Worm (Caenorhabditis elegans) whole organism, mixed stage, embryonic: ENCODE results near the gene exos-1.

Source experiments
- M03D4.4 ChIP-seq: sonication (generic microtip); optimal IDR thresholded peaks from 2 replicates; lab custom pipeline; 2017; ENCODE audit warnings: mild to moderate bottlenecking, missing genetic modification characterization, missing compliant biosample characterization
- cnd-1 ChIP-seq: fragments of 200-800 bp; sonication (Bioruptor generic); optimal IDR thresholded peaks from 2 replicates; lab custom pipeline; 2018; ENCODE audit warnings: mild to moderate bottlenecking, missing genetic modification characterization, missing compliant biosample characterization
- drap-1 ChIP-seq: fragments of 200-800 bp; sonication (Bioruptor generic); optimal IDR thresholded peaks from 3 replicates; lab custom pipeline; 2018; ENCODE audit warnings: mild to moderate bottlenecking, missing genetic modification characterization, missing compliant biosample characterization
- elt-1 ChIP-seq: sonication (generic microtip); optimal IDR thresholded peaks from 2 replicates; lab custom pipeline; 2017; ENCODE audit warnings: missing genetic modification characterization, mild to moderate bottlenecking, missing compliant biosample characterization, antibody characterized with exemption, moderate library complexity, borderline replicate concordance; ENCODE audit not compliant: insufficient read depth
- hlh-1 ChIP-seq: fragments of 150-350 bp; optimal IDR thresholded peaks from 2 replicates; lab custom pipeline; 2014; ENCODE audit warnings: missing biosample characterization, missing genetic modification reagents, missing genetic modification characterization
- lin-32 ChIP-seq: fragments of 200-800 bp; sonication (Bioruptor generic); optimal IDR thresholded peaks from 2 replicates; lab custom pipeline; 2018; ENCODE audit warnings: mild to moderate bottlenecking, missing genetic modification characterization, missing compliant biosample characterization
- lsy-2 ChIP-seq: fragments of 150-350 bp; optimal IDR thresholded peaks from 2 replicates; lab custom pipeline; 2014; ENCODE audit warnings: missing biosample characterization, missing genetic modification characterization
- mab-5 ChIP-seq: fragments of 150-350 bp; optimal IDR thresholded peaks from 2 replicates; lab custom pipeline; 2014; ENCODE audit warnings: missing biosample characterization, missing genetic modification characterization
- mls-2 ChIP-seq: sonication (generic microtip); optimal IDR thresholded peaks from 2 replicates; lab custom pipeline; 2016; ENCODE audit warnings: mild to moderate bottlenecking, missing genetic modification characterization, moderate library complexity, missing compliant biosample characterization
- nhr-12 ChIP-seq: fragments of 150-350 bp; optimal IDR thresholded peaks from 2 replicates; lab custom pipeline; 2014; ENCODE audit warnings: missing biosample characterization, missing genetic modification characterization
- nhr-28 ChIP-seq: fragments of 150-350 bp; optimal IDR thresholded peaks from 2 replicates; lab custom pipeline; 2014; ENCODE audit warnings: missing biosample characterization, missing genetic modification characterization
- pha-4 ChIP-seq: fragments of 150-350 bp; optimal IDR thresholded peaks from 2 replicates; lab custom pipeline; 2018; ENCODE audit warnings: missing biosample characterization, missing genetic modification reagents, missing genetic modification characterization
- sem-2 ChIP-seq: fragments of 200-800 bp; sonication (Bioruptor generic); optimal IDR thresholded peaks from 2 replicates; lab custom pipeline; 2018; ENCODE audit warnings: mild to moderate bottlenecking, missing genetic modification characterization, missing compliant biosample characterization
- snpc-4 ChIP-seq: fragments of 150-350 bp; optimal IDR thresholded peaks from 2 replicates; lab custom pipeline; 2014; ENCODE audit warnings: missing biosample characterization, missing genetic modification characterization
- tbx-8 ChIP-seq: fragments of 200-800 bp; sonication (Bioruptor generic); optimal IDR thresholded peaks from 2 replicates; lab custom pipeline; 2018; ENCODE audit warnings: mild to moderate bottlenecking, missing genetic modification characterization, moderate library complexity, missing compliant biosample characterization
- unc-120 ChIP-seq: sonication (generic microtip); optimal IDR thresholded peaks from 2 replicates; lab custom pipeline; 2017; ENCODE audit warnings: missing genetic modification characterization, missing compliant biosample characterization; ENCODE audit not compliant: poor library complexity, severe bottlenecking
- unc-39 ChIP-seq: fragments of 150-350 bp; optimal IDR thresholded peaks from 2 replicates; lab custom pipeline; 2014; ENCODE audit warnings: missing biosample characterization, missing genetic modification characterization

exos-1 gene

DNA sequence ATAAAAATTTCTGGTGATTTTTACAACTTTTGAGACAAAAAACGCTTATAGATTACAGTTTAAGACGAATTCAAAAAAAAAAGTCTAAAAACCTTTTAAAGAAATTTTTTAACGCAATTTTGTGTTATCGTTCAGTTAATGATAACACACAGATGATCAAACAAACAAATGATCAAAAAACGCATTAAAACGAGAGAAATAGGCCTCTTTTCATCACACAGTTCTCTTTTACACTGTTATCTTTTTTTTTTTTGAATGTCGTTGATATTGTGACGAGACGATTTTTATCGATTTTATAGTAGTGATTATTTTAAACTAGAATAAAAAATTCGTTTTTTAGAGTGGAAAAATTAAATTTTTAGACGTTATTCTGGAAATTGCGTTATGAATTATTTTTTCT is 50.9 kb downstream of the exos-1 start:
- TF ChIP-seq elt-1 (tag; lab: Kevin White, UChicago), result no peak
- TF ChIP-seq unc-120 (tag; lab: Kevin White, UChicago), result no peak
- TF ChIP-seq lin-32, result no peak
- TF ChIP-seq pha-4 (tag; lab: Kevin White, UChicago), result no peak
- no peak for TF ChIP-seq cnd-1 (tag; lab: Kevin White, UChicago)
- TF ChIP-seq drap-1, result no peak
- TF ChIP-seq snpc-4, result no peak
- no peak for TF ChIP-seq lsy-2 (tag; lab: Kevin White, UChicago)
- no peak for TF ChIP-seq mls-2 (tag; lab: Kevin White, UChicago)
- no peak for TF ChIP-seq nhr-28
- TF ChIP-seq nhr-12, result no peak
- no peak for TF ChIP-seq sem-2 (GFP tag; lab: Kevin White, UChicago)
- TF ChIP-seq M03D4.4 (tag; lab: Kevin White, UChicago), result no peak
- TF ChIP-seq unc-39, result no peak
- no peak for TF ChIP-seq tbx-8
- TF ChIP-seq hlh-1 (tag; lab: Kevin White, UChicago), result no peak
- no peak for TF ChIP-seq mab-5
